Worm (Caenorhabditis elegans): Measurements from ENCODE around the gene C53B7.3.

C53B7.3 gene

ce11 chrX:6840670-6841308, 3.8 kb upstream of the C53B7.3 start, which contains the start of the genes glr-6 and asg-2:
TSS of gene glr-6 (minus strand) at chrX:6840720.
TSS of gene asg-2 (plus strand) at chrX:6841258.
- TF ChIP-seq hlh-1 (tag; optimal IDR thresholded peaks at IDR 0.05): peak; percentile 24
- TF ChIP-seq drap-1 (GFP tag; optimal IDR thresholded peaks at IDR 0.05): no peak
- peak; percentile 70 for TF ChIP-seq nhr-237 (tag; optimal IDR thresholded peaks at IDR 0.05)
- TF ChIP-seq elt-3 (tag; optimal IDR thresholded peaks at IDR 0.05): no peak
- TF ChIP-seq sptf-1 (tag; optimal IDR thresholded peaks at IDR 0.05): peak; percentile 10
- no peak for TF ChIP-seq ceh-83 (GFP tag; optimal IDR thresholded peaks at IDR 0.05)
- peak; percentile 42 for TF ChIP-seq ztf-11 (tag; optimal IDR thresholded peaks at IDR 0.05)
- TF ChIP-seq lsy-2 (tag; optimal IDR thresholded peaks at IDR 0.05): peak; percentile 60
- TF ChIP-seq elt-1 (tag; optimal IDR thresholded peaks at IDR 0.05; ENCODE audit: borderline replicate concordance, insufficient read depth): no peak
- TF ChIP-seq nhr-2 (tag; optimal IDR thresholded peaks at IDR 0.05): peak; percentile 25
- peak; percentile 21 for TF ChIP-seq unc-62 (GFP tag; optimal IDR thresholded peaks at IDR 0.05)
- TF ChIP-seq mep-1 (tag; optimal IDR thresholded peaks at IDR 0.05): peak; percentile 96
- TF ChIP-seq snpc-4 (tag; optimal IDR thresholded peaks at IDR 0.05): no peak
- TF ChIP-seq ceh-39 (tag; optimal IDR thresholded peaks at IDR 0.05): peak; percentile 62
- TF ChIP-seq unc-39 (tag; optimal IDR thresholded peaks at IDR 0.05): no peak
- TF ChIP-seq M03D4.4 (tag; optimal IDR thresholded peaks at IDR 0.05): no peak
- TF ChIP-seq pha-4 (tag; optimal IDR thresholded peaks at IDR 0.05): peak; percentile 32
- TF ChIP-seq ces-1 (GFP tag; optimal IDR thresholded peaks at IDR 0.05): peak; percentile 59
- TF ChIP-seq lin-13 (tag; optimal IDR thresholded peaks at IDR 0.05): peak; percentile 18
- TF ChIP-seq ceh-43 (GFP tag; optimal IDR thresholded peaks at IDR 0.05): no peak
- no peak for TF ChIP-seq blmp-1 (tag; optimal IDR thresholded peaks at IDR 0.05)

ce11 chrX:6845934-6846333, 1.4 kb downstream of the C53B7.3 start, which contains the start of gene C53B7.2:
TSS of gene C53B7.2 (plus strand) at chrX:6846234.
- TF ChIP-seq lin-13 (tag; optimal IDR thresholded peaks at IDR 0.05): no peak
- no peak for TF ChIP-seq nhr-28 (tag; optimal IDR thresholded peaks at IDR 0.05)
- no peak for TF ChIP-seq nhr-76 (tag; optimal IDR thresholded peaks at IDR 0.05)
- no peak for TF ChIP-seq nhr-12 (tag; optimal IDR thresholded peaks at IDR 0.05)
- TF ChIP-seq snpc-4 (tag; optimal IDR thresholded peaks at IDR 0.05): no peak
- TF ChIP-seq mep-1 (tag; optimal IDR thresholded peaks at IDR 0.05): no peak
- no peak for TF ChIP-seq blmp-1 (tag; optimal IDR thresholded peaks at IDR 0.05)
- TF ChIP-seq ham-2 (GFP tag; optimal IDR thresholded peaks at IDR 0.05): no peak
- no peak for TF ChIP-seq lsy-2 (tag; optimal IDR thresholded peaks at IDR 0.05)
- no peak for TF ChIP-seq ztf-11 (tag; optimal IDR thresholded peaks at IDR 0.05)
- no peak for TF ChIP-seq sptf-1 (tag; optimal IDR thresholded peaks at IDR 0.05)
- no peak for TF ChIP-seq hlh-1 (tag; optimal IDR thresholded peaks at IDR 0.05)
- TF ChIP-seq drap-1 (GFP tag; optimal IDR thresholded peaks at IDR 0.05): no peak
- TF ChIP-seq ceh-43 (GFP tag; optimal IDR thresholded peaks at IDR 0.05): no peak
- no peak for TF ChIP-seq flh-1 (GFP tag; optimal IDR thresholded peaks at IDR 0.05)
- TF ChIP-seq unc-120 (tag; optimal IDR thresholded peaks at IDR 0.05; ENCODE audit: poor library complexity, severe bottlenecking): no peak
- TF ChIP-seq pha-4 (tag; optimal IDR thresholded peaks at IDR 0.05): no peak
- no peak for TF ChIP-seq elt-3 (tag; optimal IDR thresholded peaks at IDR 0.05)

- TF ChIP-seq lsy-2 (tag; optimal IDR thresholded peaks at IDR 0.05): no peak
- TF ChIP-seq sptf-1 (tag; optimal IDR thresholded peaks at IDR 0.05): no peak
- TF ChIP-seq sem-2 (GFP tag; optimal IDR thresholded peaks at IDR 0.05): no peak
- TF ChIP-seq mab-5 (tag; optimal IDR thresholded peaks at IDR 0.05): no peak
- no peak for TF ChIP-seq nhr-12 (tag; optimal IDR thresholded peaks at IDR 0.05)
- no peak for TF ChIP-seq ztf-11 (tag; optimal IDR thresholded peaks at IDR 0.05)
- TF ChIP-seq mls-2 (tag; optimal IDR thresholded peaks at IDR 0.05): no peak
- no peak for TF ChIP-seq elt-1 (tag; optimal IDR thresholded peaks at IDR 0.05; ENCODE audit: borderline replicate concordance, insufficient read depth)
- TF ChIP-seq lin-32 (GFP tag; optimal IDR thresholded peaks at IDR 0.05): no peak
- TF ChIP-seq nhr-28 (tag; optimal IDR thresholded peaks at IDR 0.05): no peak
- no peak for TF ChIP-seq elt-3 (tag; optimal IDR thresholded peaks at IDR 0.05)
- TF ChIP-seq unc-39 (tag; optimal IDR thresholded peaks at IDR 0.05): no peak
- no peak for TF ChIP-seq ces-1 (GFP tag; optimal IDR thresholded peaks at IDR 0.05)
- no peak for TF ChIP-seq snpc-4 (tag; optimal IDR thresholded peaks at IDR 0.05)
- no peak for TF ChIP-seq nhr-76 (tag; optimal IDR thresholded peaks at IDR 0.05)
- no peak for TF ChIP-seq nhr-237 (tag; optimal IDR thresholded peaks at IDR 0.05)
- TF ChIP-seq nhr-2 (tag; optimal IDR thresholded peaks at IDR 0.05): no peak
- no peak for TF ChIP-seq flh-1 (GFP tag; optimal IDR thresholded peaks at IDR 0.05)
These were observed 4.0 kb downstream of the C53B7.3 start for ce11 chrX:6848596-6848995.

ce11 chrX:6850412-6850811, 5.9 kb downstream of the C53B7.3 start:
- TF ChIP-seq nhr-237 (tag; optimal IDR thresholded peaks at IDR 0.05): no peak
- peak; percentile 38 for TF ChIP-seq ces-1 (GFP tag; optimal IDR thresholded peaks at IDR 0.05)

All from whole organism, mixed stage, embryonic.